Fruit fly (Drosophila melanogaster): ENCODE results near the gene btn.

btn gene

dm6 chr3R:22586525-22586924 is at the start of gene btn:
btn (minus strand) TSS chr3R:22586625.
- TF ChIP-seq CG9797 (GFP tag; optimal IDR thresholded peaks at IDR 0.05): no peak
- peak in 1 of 2 experiments; percentile 12 for TF ChIP-seq Pdp1 (GFP tag; optimal IDR thresholded peaks at IDR 0.05)
- TF ChIP-seq twi (tag; optimal IDR thresholded peaks at IDR 0.05): peak; percentile 84
- no peak for TF ChIP-seq bigmax (GFP tag; optimal IDR thresholded peaks at IDR 0.05)

dm6 chr3R:22635684-22636566 is 49.5 kb upstream of the btn start:
- TF ChIP-seq z (GFP tag; IDR thresholded peaks at IDR 0.05) (0 out of 3 replicates have a peak, but pooled peaks have one; percentile 12), Hey (tag; optimal IDR thresholded peaks at IDR 0.05) (no peak), Asciz (GFP tag; optimal IDR thresholded peaks at IDR 0.05) (no peak), Hr3 (GFP tag; optimal IDR thresholded peaks at IDR 0.05) (no peak), rib (GFP tag; IDR thresholded peaks at IDR 0.05) (no peak), Gsc (GFP tag; IDR thresholded peaks at IDR 0.05) (no peak), CG7987 (GFP tag; optimal IDR thresholded peaks at IDR 0.05) (no peak), CG6854 (GFP tag; optimal IDR thresholded peaks at IDR 0.05) (no peak), Lim3 (GFP tag; IDR thresholded peaks at IDR 0.05) (no peak), lbe (GFP tag; optimal IDR thresholded peaks at IDR 0.05) (peak; percentile 18), CG2129 (GFP tag; IDR thresholded peaks at IDR 0.05; ENCODE audit: partially characterized antibody) (no peak), CG31365 (tag; optimal IDR thresholded peaks at IDR 0.05) (no peak), Hr78 (GFP tag; optimal IDR thresholded peaks at IDR 0.05) (peak in 1 of 2 experiments; percentile 48), CG16863 (GFP tag; optimal IDR thresholded peaks at IDR 0.05) (no peak), NC2α (GFP tag; optimal IDR thresholded peaks at IDR 0.05) (no peak), lab (GFP tag; optimal IDR thresholded peaks at IDR 0.05) (peak; percentile 62), CG3995 (GFP tag; optimal IDR thresholded peaks at IDR 0.05) (peak; percentile 53), danr (GFP tag; IDR thresholded peaks at IDR 0.05) (no peak), BtbVII (GFP tag; optimal IDR thresholded peaks at IDR 0.05) (peak; percentile 70), corto (GFP tag; optimal IDR thresholded peaks at IDR 0.05) (peak; percentile 55), Hr51 (GFP tag; optimal IDR thresholded peaks at IDR 0.05) (no peak), dan (GFP tag; IDR thresholded peaks at IDR 0.05) (no peak), lov (optimal IDR thresholded peaks at IDR 0.05) (no peak), lov (GFP tag; IDR thresholded peaks at IDR 0.05) (no peak), CG31224 (GFP tag; IDR thresholded peaks at IDR 0.05) (no peak), crc (GFP tag; optimal IDR thresholded peaks at IDR 0.05) (no peak), cwo (GFP tag; optimal IDR thresholded peaks at IDR 0.05) (peak; percentile 81), hkb (optimal IDR thresholded peaks at IDR 0.05) (no peak), hkb (GFP tag; IDR thresholded peaks at IDR 0.05) (no peak; the same call in 1 of the 2 replicates), CG34376 (GFP tag; optimal IDR thresholded peaks at IDR 0.05) (peak; percentile 77), ase (GFP tag; IDR thresholded peaks at IDR 0.05) (no peak), sug (tag; optimal IDR thresholded peaks at IDR 0.05) (peak; percentile 80), H2.0 (GFP tag; IDR thresholded peaks at IDR 0.05) (no peak), Ptx1 (GFP tag; IDR thresholded peaks at IDR 0.05) (no peak), CG3847 (GFP tag; IDR thresholded peaks at IDR 0.05) (no peak), grn (GFP tag; optimal IDR thresholded peaks at IDR 0.05) (peak; percentile 0), yki (optimal IDR thresholded peaks at IDR 0.05) (no peak), CG14710 (tag; optimal IDR thresholded peaks at IDR 0.05) (no peak), CG31441 (GFP tag; IDR thresholded peaks at IDR 0.05) (no peak), CG17328 (GFP tag; IDR thresholded peaks at IDR 0.05) (no peak), wek (GFP tag; optimal IDR thresholded peaks at IDR 0.05) (no peak), Aef1 (GFP tag; IDR thresholded peaks at IDR 0.05) (no peak), CG1792 (GFP tag; optimal IDR thresholded peaks at IDR 0.05) (no peak), Med (GFP tag) (peak; percentile 25), Mes4 (GFP tag; optimal IDR thresholded peaks at IDR 0.05) (no peak)

Measured in whole organism, embryonic.